Fruit fly (Drosophila melanogaster) S2 (cell line): ENCODE measurements around the gene Karybeta3.

Source experiments
- CG8478 ChIP-seq: fragments of >200 bp; optimal IDR thresholded peaks from 2 replicates; lab custom pipeline; 2018
- CTCF ChIP-seq, 2 experiments: fragments of >200 bp; optimal IDR thresholded peaks; 2 replicates each; lab custom pipeline; 2018

dm6 chr3R:4654557-4655273 lies 5.7 kb downstream of the Karybeta3 start, which contains the start of gene spartin:
- TF ChIP-seq CTCF (optimal IDR thresholded peaks at IDR 0.05; lab: Kevin White, UChicago): no peak
- no peak for TF ChIP-seq CG8478 (lab: Kevin White, UChicago)
